Worm (Caenorhabditis elegans) whole organism, young adult: ENCODE measurements around the gene F22E5.8.
"Not testable (repeated sequence)": the region's sequence is repeated elsewhere in the genome, so short reads cannot be mapped to it uniquely, and the experiment has no call there.

Experiments
- C06A6.2 ChIP-seq: fragments of 200-800 bp; sonication (Bioruptor generic); conservative IDR thresholded peaks from 2 replicates; pipeline ENCODE4 v1.3.6; 2022; ENCODE audit warnings: missing genetic modification characterization, missing compliant biosample characterization
- D2030.7 ChIP-seq: fragments of 200-800 bp; sonication (Bioruptor generic); IDR thresholded peaks from 2 replicates; pipeline ENCODE4 v1.3.6; 2022; ENCODE audit warnings: missing genetic modification reagents, missing genetic modification characterization, missing compliant biosample characterization
- F10E7.11 ChIP-seq: sonication (generic microtip); optimal IDR thresholded peaks from 2 replicates; lab custom pipeline; 2017; ENCODE audit warnings: mild to moderate bottlenecking, missing genetic modification characterization, moderate library complexity, missing compliant biosample characterization
- F55B11.4 ChIP-seq: sonication (generic microtip); optimal IDR thresholded peaks from 2 replicates; lab custom pipeline; 2016; ENCODE audit warnings: missing compliant biosample characterization, missing genetic modification characterization, borderline replicate concordance; ENCODE audit not compliant: insufficient read depth
- Y56A3A.18 ChIP-seq: fragments of 200-800 bp; sonication (Bioruptor generic); IDR thresholded peaks from 2 replicates; pipeline ENCODE4 v1.3.6; 2022; ENCODE audit warnings: missing genetic modification reagents, missing genetic modification characterization, missing compliant biosample characterization
- ZK185.1 ChIP-seq: sonication (generic microtip); optimal IDR thresholded peaks from 2 replicates; lab custom pipeline; 2016; ENCODE audit warnings: mild to moderate bottlenecking, missing genetic modification characterization, missing compliant biosample characterization; ENCODE audit not compliant: poor library complexity, severe bottlenecking
- akir-1 ChIP-seq: fragments of 200-800 bp; sonication (Bioruptor generic); optimal IDR thresholded peaks from 2 replicates; lab custom pipeline; 2018; ENCODE audit warnings: mild to moderate bottlenecking, missing genetic modification characterization, moderate library complexity, missing compliant biosample characterization
- aptf-2 ChIP-seq: fragments of 200-800 bp; sonication (Bioruptor generic); conservative IDR thresholded peaks from 2 replicates; pipeline ENCODE4 v1.3.6; 2022; ENCODE audit warnings: missing genetic modification reagents, missing genetic modification characterization, missing compliant biosample characterization
- atf-7 ChIP-seq: sonication (generic microtip); optimal IDR thresholded peaks from 2 replicates; lab custom pipeline; 2017; ENCODE audit warnings: mild to moderate bottlenecking, missing genetic modification characterization, missing compliant biosample characterization
- attf-6 ChIP-seq: fragments of 200-800 bp; sonication (Bioruptor generic); IDR thresholded peaks from 2 replicates; pipeline ENCODE4 v1.3.6; 2022; ENCODE audit warnings: missing genetic modification reagents, missing genetic modification characterization, missing compliant biosample characterization
- die-1 ChIP-seq: sonication (generic microtip); optimal IDR thresholded peaks from 2 replicates; lab custom pipeline; 2016; ENCODE audit warnings: missing genotype, mild to moderate bottlenecking, missing genetic modification characterization, missing compliant biosample characterization
- dox-1 ChIP-seq: fragments of 200-800 bp; sonication (Bioruptor generic); IDR thresholded peaks from 2 replicates; pipeline ENCODE4 v1.3.6; 2022; ENCODE audit warnings: missing genetic modification reagents, missing genetic modification characterization, missing compliant biosample characterization
- ekl-4 ChIP-seq: fragments of 200-800 bp; sonication (Bioruptor generic); IDR thresholded peaks from 2 replicates; pipeline ENCODE4 v1.3.6; 2022; ENCODE audit warnings: missing genetic modification reagents, missing genetic modification characterization, missing compliant biosample characterization
- gei-17 ChIP-seq: fragments of 200-800 bp; sonication (Bioruptor generic); optimal IDR thresholded peaks from 2 replicates; lab custom pipeline; 2018; ENCODE audit warnings: mild to moderate bottlenecking, missing genetic modification characterization, missing compliant biosample characterization
- hlh-26 ChIP-seq: fragments of 200-800 bp; sonication (Bioruptor generic); conservative IDR thresholded peaks from 2 replicates; pipeline ENCODE4 v1.3.6; 2022; ENCODE audit warnings: missing genetic modification reagents, missing genetic modification characterization, missing compliant biosample characterization
- hmg-20 ChIP-seq: fragments of 200-800 bp; sonication (Bioruptor generic); IDR thresholded peaks from 2 replicates; pipeline ENCODE4 v1.3.6; 2022; ENCODE audit warnings: missing genetic modification reagents, missing genetic modification characterization, missing compliant biosample characterization
- let-607 ChIP-seq, 2 experiments: fragments of 200-800 bp in 1 of 2; sonication (Bioruptor generic) in 1 of 2; sonication (generic microtip) in 1 of 2; optimal IDR thresholded peaks; 2 replicates each; lab custom pipeline; 2016 to 2018; ENCODE audit warnings: mild to moderate bottlenecking in 2 of 2, missing compliant biosample characterization in 2 of 2, missing genetic modification characterization in 2 of 2, moderate library complexity in 2 of 2, missing genotype in 1 of 2
- lin-54 ChIP-seq: fragments of 200-800 bp; sonication (Bioruptor generic); optimal IDR thresholded peaks from 2 replicates; lab custom pipeline; 2018; ENCODE audit warnings: mild to moderate bottlenecking, missing genetic modification characterization, missing compliant biosample characterization
- madf-8 ChIP-seq: fragments of 200-800 bp; sonication (Bioruptor generic); conservative IDR thresholded peaks from 2 replicates; pipeline ENCODE4 v1.3.6; 2022; ENCODE audit warnings: missing genetic modification reagents, missing genetic modification characterization, missing compliant biosample characterization
- mes-4 ChIP-seq: sonication (generic microtip); optimal IDR thresholded peaks from 2 replicates; lab custom pipeline; 2016; ENCODE audit warnings: missing genotype, missing genetic modification characterization, missing compliant biosample characterization
- mxl-1 ChIP-seq: sonication (generic microtip); optimal IDR thresholded peaks from 2 replicates; lab custom pipeline; 2016; ENCODE audit warnings: missing genetic modification characterization, missing compliant biosample characterization
- nfya-2 ChIP-seq: fragments of 200-800 bp; sonication (Bioruptor generic); IDR thresholded peaks from 2 replicates; pipeline ENCODE4 v1.3.6; 2022; ENCODE audit warnings: missing genetic modification reagents, missing genetic modification characterization, missing compliant biosample characterization
- nhr-27 ChIP-seq: fragments of 200-800 bp; sonication (Bioruptor generic); optimal IDR thresholded peaks from 2 replicates; lab custom pipeline; 2018; ENCODE audit warnings: mild to moderate bottlenecking, missing genetic modification characterization, moderate library complexity, missing compliant biosample characterization
- nhr-80 ChIP-seq: sonication (generic microtip); optimal IDR thresholded peaks from 2 replicates; lab custom pipeline; 2016; ENCODE audit warnings: missing genetic modification characterization, missing compliant biosample characterization
- snpc-1.3 ChIP-seq: sonication (generic microtip); optimal IDR thresholded peaks from 2 replicates; lab custom pipeline; 2017; ENCODE audit warnings: missing genetic modification characterization, mild to moderate bottlenecking, missing compliant biosample characterization, antibody characterized with exemption, moderate library complexity, missing genotype, missing genetic modification reagents; ENCODE audit not compliant: insufficient read depth
- snpc-4 ChIP-seq, 5 experiments: fragments of 150-350 bp in 1 of 5; sonication (generic microtip) in 4 of 5; optimal IDR thresholded peaks; 2 replicates each; lab custom pipeline; 2014 to 2018; ENCODE audit warnings: missing genetic modification characterization in 5 of 5, missing biosample characterization in 3 of 5, antibody characterized with exemption in 2 of 5, mild to moderate bottlenecking in 2 of 5, missing compliant biosample characterization in 2 of 5, missing genotype in 2 of 5, moderate library complexity in 2 of 5, missing genetic modification reagents in 1 of 5
- tlf-1 ChIP-seq: fragments of 200-800 bp; sonication (Bioruptor generic); optimal IDR thresholded peaks from 2 replicates; lab custom pipeline; 2018; ENCODE audit warnings: mild to moderate bottlenecking, missing genetic modification characterization, missing compliant biosample characterization
- unc-130 ChIP-seq: sonication (generic microtip); optimal IDR thresholded peaks from 2 replicates; lab custom pipeline; 2016; ENCODE audit warnings: missing genetic modification reagents, missing genetic modification characterization, missing compliant biosample characterization
- zfh-2 ChIP-seq: fragments of 200-800 bp; sonication (Bioruptor generic); conservative IDR thresholded peaks from 2 replicates; pipeline ENCODE4 v1.3.6; 2022; ENCODE audit warnings: missing genetic modification reagents, missing genetic modification characterization, missing compliant biosample characterization
- zim-3 ChIP-seq: sonication (generic microtip); optimal IDR thresholded peaks from 2 replicates; lab custom pipeline; 2017; ENCODE audit warnings: mild to moderate bottlenecking, missing genetic modification characterization, moderate library complexity, missing compliant biosample characterization
- ztf-26 ChIP-seq: sonication (generic microtip); optimal IDR thresholded peaks from 2 replicates; lab custom pipeline; 2017; ENCODE audit warnings: missing genetic modification characterization, missing compliant biosample characterization
- ztf-28 ChIP-seq: fragments of 200-800 bp; sonication (Bioruptor generic); IDR thresholded peaks from 2 replicates; pipeline ENCODE4 v1.3.6; 2022; ENCODE audit warnings: missing genetic modification reagents, missing genetic modification characterization, missing compliant biosample characterization

F22E5.8 gene

ce11 chrII:2610202-2610912 is 29.5 kb upstream of the F22E5.8 start, which contains the start of gene sri-38:
TSS of gene sri-38 (plus strand) at chrII:2610862.
- TF ChIP-seq atf-7 (peak; percentile 56), zfh-2 (GFP tag; lab: Robert Waterston, UW) (0 out of 2 replicates have a peak, but pooled peaks have one; percentile 54), ZK185.1 (tag; lab: Kevin White, UChicago) (no peak), lin-54 (GFP tag; lab: Kevin White, UChicago) (no peak), attf-6 (GFP tag; lab: Robert Waterston, UW) (no peak), ekl-4 (no peak), nhr-80 (tag; lab: Kevin White, UChicago) (peak; percentile 67), mxl-1 (tag; lab: Kevin White, UChicago) (no peak), zim-3 (tag; lab: Kevin White, UChicago) (no peak), dox-1 (GFP tag; lab: Robert Waterston, UW) (peak; percentile 63; the same call in 1 of the 2 replicates), Y56A3A.18 (no peak)

DNA sequence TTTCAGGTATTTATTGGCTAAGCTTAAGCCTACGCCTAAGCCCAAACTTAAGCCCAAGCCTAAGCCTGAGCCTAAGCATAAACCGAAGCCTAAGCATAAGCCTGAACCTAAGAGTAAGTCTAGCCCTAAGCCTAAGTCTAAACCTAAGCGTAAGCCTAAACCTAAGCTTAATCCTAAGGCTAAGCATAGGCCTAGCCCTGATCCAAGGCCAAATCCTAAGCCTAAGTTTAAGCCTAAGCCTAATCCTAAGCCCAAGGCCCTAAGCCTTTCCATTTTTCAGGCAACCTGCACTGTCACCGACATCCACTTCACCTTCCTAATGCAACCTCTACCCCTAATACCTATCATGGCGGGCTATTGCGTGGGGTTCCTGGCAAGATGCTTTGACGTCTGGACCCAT is 28.8 kb upstream of the F22E5.8 start:
- TF ChIP-seq ztf-28 (0 out of 2 replicates have a peak, but pooled peaks have one; percentile 9), let-607 (tag; optimal IDR thresholded peaks at IDR 0.05; lab: Kevin White, UChicago) (no peak), tlf-1 (GFP tag; lab: Kevin White, UChicago) (no peak), snpc-4 (GFP tag; optimal IDR thresholded peaks at IDR 0.05; lab: Kevin White, UChicago) (no peak), snpc-4 (tag; optimal IDR thresholded peaks at IDR 0.05; lab: Kevin White, UChicago) (no peak), hmg-20 (GFP tag; lab: Robert Waterston, UW) (no peak), hlh-26 (GFP tag; lab: Robert Waterston, UW) (no peak)

ce11 chrII:2612278-2612677 is 27.6 kb upstream of the F22E5.8 start, which contains the start of gene D2062.13:
TSS of gene D2062.13 (plus strand) at chrII:2612578.
- not testable (repeated sequence) for TF ChIP-seq F10E7.11; akir-1 (GFP tag; lab: Kevin White, UChicago); madf-8 (GFP tag; lab: Robert Waterston, UW)

DNA sequence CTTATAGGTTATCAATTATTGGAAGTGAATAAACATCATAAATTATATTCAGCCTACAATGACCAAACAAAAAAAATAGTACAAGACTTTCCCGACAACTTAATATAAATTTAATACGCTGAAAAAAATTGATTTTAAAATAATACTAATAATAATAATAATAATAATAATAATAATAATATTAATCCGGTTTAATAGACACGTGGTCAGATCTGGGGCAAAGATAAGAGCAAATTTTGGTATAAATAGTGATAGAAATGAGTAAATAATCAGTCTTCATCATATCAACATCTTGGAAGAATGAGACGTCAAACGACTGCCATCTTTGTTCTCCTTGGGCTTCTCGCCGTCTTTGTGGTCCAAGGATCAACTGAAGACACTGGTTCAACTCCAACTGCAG is 23.2 kb upstream of the F22E5.8 start, which contains the start of gene msrp-5:
Gene msrp-5, plus strand, starts transcription at position 301 of the 400 bp plus-strand sequence.
- TF ChIP-seq Y56A3A.18; nhr-27 (tag; lab: Kevin White, UChicago); F55B11.4: not testable (repeated sequence)
- TF ChIP-seq, all 124 proteins: peak for 0; not testable (repeated sequence) for 124

- not testable (repeated sequence) for TF ChIP-seq ztf-26; die-1; D2030.7 (GFP tag; lab: Robert Waterston, UW)
Observed at ce11 chrII:2619148-2619547, 20.7 kb upstream of the F22E5.8 start, which contains the start of gene msrp-6. TSS of gene msrp-6 (plus strand) at chrII:2619448.

DNA sequence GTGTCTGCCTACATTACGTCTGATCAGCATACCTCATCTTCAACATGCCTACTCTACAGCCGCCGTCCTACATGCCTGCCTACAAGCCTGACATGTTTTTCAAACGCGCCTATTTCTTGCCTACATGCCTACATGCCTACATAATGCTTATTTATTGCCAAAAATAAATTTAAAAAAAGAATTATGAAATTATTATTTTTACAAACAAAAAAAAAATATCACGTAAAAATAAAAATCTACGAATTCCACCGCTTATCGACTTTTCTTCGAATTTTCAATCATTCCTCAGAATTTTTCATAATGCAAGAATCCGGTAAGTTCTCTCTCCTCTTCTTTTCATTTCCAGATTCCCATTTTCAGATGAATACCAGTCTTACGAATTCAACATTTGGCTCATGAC is 17.4 kb upstream of the F22E5.8 start, which contains the start of gene D2062.5:
Gene D2062.5, plus strand, starts transcription at position 301 of the 400 bp plus-strand sequence.
- TF ChIP-seq aptf-2 (no peak), nfya-2 (no peak), C06A6.2 (no peak), mes-4 (tag; lab: Kevin White, UChicago) (no peak), gei-17 (GFP tag; lab: Kevin White, UChicago) (no peak), snpc-1.3 (tag; lab: Kevin White, UChicago) (no peak), akir-1 (GFP tag; lab: Kevin White, UChicago) (no peak), let-607 (tag; optimal IDR thresholded peaks at IDR 0.05; lab: Kevin White, UChicago) (no peak), unc-130 (GFP tag; lab: Kevin White, UChicago) (no peak), lin-54 (GFP tag; lab: Kevin White, UChicago) (no peak)
